Worm (Caenorhabditis elegans): ENCODE data around the gene fbxa-37.

fbxa-37 gene

ce11 chrIII:1303414-1303813 is 18.6 kb downstream of the fbxa-37 start, which contains the start of gene fbxa-75:
Gene fbxa-75 (plus strand): TSS chrIII:1303714.
- no peak for TF ChIP-seq ceh-39 (tag; optimal IDR thresholded peaks at IDR 0.05)
- no peak for TF ChIP-seq snpc-4 (tag; optimal IDR thresholded peaks at IDR 0.05)
- TF ChIP-seq unc-62 (GFP tag; optimal IDR thresholded peaks at IDR 0.05), result no peak
- no peak for TF ChIP-seq ces-1 (GFP tag; optimal IDR thresholded peaks at IDR 0.05)
- TF ChIP-seq M03D4.4 (tag; optimal IDR thresholded peaks at IDR 0.05), result no peak
- no peak for TF ChIP-seq unc-39 (tag; optimal IDR thresholded peaks at IDR 0.05)
- TF ChIP-seq lin-13 (tag; optimal IDR thresholded peaks at IDR 0.05), result no peak
- no peak for TF ChIP-seq nhr-237 (tag; optimal IDR thresholded peaks at IDR 0.05)
- no peak for TF ChIP-seq lsy-2 (tag; optimal IDR thresholded peaks at IDR 0.05)
- TF ChIP-seq tbx-8 (GFP tag; optimal IDR thresholded peaks at IDR 0.05), result no peak
- TF ChIP-seq ham-2 (GFP tag; optimal IDR thresholded peaks at IDR 0.05), result no peak
- TF ChIP-seq zip-8 (tag; optimal IDR thresholded peaks at IDR 0.05), result no peak
- TF ChIP-seq elt-3 (tag; optimal IDR thresholded peaks at IDR 0.05), result no peak
- no peak for TF ChIP-seq sem-2 (GFP tag; optimal IDR thresholded peaks at IDR 0.05)
- TF ChIP-seq mab-5 (tag; optimal IDR thresholded peaks at IDR 0.05), result no peak

DNA sequence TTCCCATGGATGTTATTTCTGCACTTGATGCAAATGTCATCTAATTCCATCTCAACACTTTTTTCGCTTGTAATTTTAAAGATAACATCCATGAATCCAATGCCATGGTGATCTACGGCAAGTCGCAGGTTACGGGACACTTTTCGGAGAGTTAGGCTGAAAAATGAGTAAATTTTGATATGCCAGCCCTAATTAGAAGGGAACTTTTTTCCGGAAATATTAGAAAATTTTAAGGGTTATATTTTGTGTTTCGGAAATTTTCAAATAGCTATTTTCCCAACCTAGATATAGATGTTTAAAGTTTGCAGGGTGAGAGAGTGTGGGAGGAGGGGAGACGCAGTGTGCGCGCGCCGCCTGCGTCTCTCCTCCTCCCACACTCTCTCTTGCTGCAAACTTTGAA is 22.5 kb downstream of the fbxa-37 start:
- TF ChIP-seq ceh-39 (tag; optimal IDR thresholded peaks at IDR 0.05) (no peak), bed-3 (GFP tag; optimal IDR thresholded peaks at IDR 0.05) (no peak), drap-1 (GFP tag; optimal IDR thresholded peaks at IDR 0.05) (no peak)

DNA sequence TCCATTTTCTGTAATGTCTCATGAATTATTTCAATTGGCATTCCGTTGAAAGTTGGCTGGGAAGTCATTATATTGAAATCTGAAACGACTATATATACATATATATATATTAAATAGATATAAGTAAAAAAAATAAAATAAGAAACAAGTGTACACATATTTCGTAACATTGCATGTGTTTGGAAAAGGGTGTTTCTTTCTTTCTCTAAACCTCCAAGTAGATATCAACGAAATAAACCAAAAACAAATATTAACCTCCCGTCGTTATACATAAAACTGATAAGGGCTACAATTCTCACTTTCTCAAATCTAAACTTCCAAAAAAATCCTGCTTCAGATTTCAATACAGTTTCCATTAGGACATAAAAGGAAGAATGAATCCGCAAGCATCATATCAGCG is 23.4 kb downstream of the fbxa-37 start, which contains the start of gene fbxa-79:
Gene fbxa-79 (minus strand): TSS at position 86 of the 400 bp plus-strand sequence.
- no peak for TF ChIP-seq ces-1 (GFP tag; optimal IDR thresholded peaks at IDR 0.05)
- no peak for TF ChIP-seq lin-13 (tag; optimal IDR thresholded peaks at IDR 0.05)
- TF ChIP-seq ceh-83 (GFP tag; optimal IDR thresholded peaks at IDR 0.05), result no peak
- no peak for TF ChIP-seq elt-3 (tag; optimal IDR thresholded peaks at IDR 0.05)
- no peak for TF ChIP-seq drap-1 (GFP tag; optimal IDR thresholded peaks at IDR 0.05)
- TF ChIP-seq nhr-28 (tag; optimal IDR thresholded peaks at IDR 0.05), result no peak
- TF ChIP-seq tbx-8 (GFP tag; optimal IDR thresholded peaks at IDR 0.05), result no peak
- no peak for TF ChIP-seq unc-39 (tag; optimal IDR thresholded peaks at IDR 0.05)
- TF ChIP-seq lin-32 (GFP tag; optimal IDR thresholded peaks at IDR 0.05), result no peak
- no peak for TF ChIP-seq nhr-237 (tag; optimal IDR thresholded peaks at IDR 0.05)
- TF ChIP-seq ham-2 (GFP tag; optimal IDR thresholded peaks at IDR 0.05), result no peak
- no peak for TF ChIP-seq ceh-43 (GFP tag; optimal IDR thresholded peaks at IDR 0.05)
- TF ChIP-seq cnd-1 (tag; optimal IDR thresholded peaks at IDR 0.05), result no peak
- TF ChIP-seq unc-62 (GFP tag; optimal IDR thresholded peaks at IDR 0.05), result no peak
- TF ChIP-seq mls-2 (tag; optimal IDR thresholded peaks at IDR 0.05), result no peak
- no peak for TF ChIP-seq elt-1 (tag; optimal IDR thresholded peaks at IDR 0.05; ENCODE audit: borderline replicate concordance, insufficient read depth)
- no peak for TF ChIP-seq nhr-76 (tag; optimal IDR thresholded peaks at IDR 0.05)
- no peak for TF ChIP-seq unc-120 (tag; optimal IDR thresholded peaks at IDR 0.05; ENCODE audit: poor library complexity, severe bottlenecking)
- TF ChIP-seq blmp-1 (tag; optimal IDR thresholded peaks at IDR 0.05), result no peak

- no peak for TF ChIP-seq ces-1 (GFP tag; optimal IDR thresholded peaks at IDR 0.05)
- no peak for TF ChIP-seq nhr-76 (tag; optimal IDR thresholded peaks at IDR 0.05)
Measured at ce11 chrIII:1308887-1309286, 24.1 kb downstream of the fbxa-37 start, which contains the start of gene Y82E9BL.12. Gene Y82E9BL.12 (plus strand): TSS chrIII:1309187.

- TF ChIP-seq sem-2 (GFP tag; optimal IDR thresholded peaks at IDR 0.05) (no peak), mls-2 (tag; optimal IDR thresholded peaks at IDR 0.05) (no peak), elt-1 (tag; optimal IDR thresholded peaks at IDR 0.05; ENCODE audit: borderline replicate concordance, insufficient read depth) (no peak), ces-1 (GFP tag; optimal IDR thresholded peaks at IDR 0.05) (no peak), unc-62 (GFP tag; optimal IDR thresholded peaks at IDR 0.05) (no peak), flh-1 (GFP tag; optimal IDR thresholded peaks at IDR 0.05) (no peak), ceh-83 (GFP tag; optimal IDR thresholded peaks at IDR 0.05) (no peak), mab-5 (tag; optimal IDR thresholded peaks at IDR 0.05) (no peak), elt-3 (tag; optimal IDR thresholded peaks at IDR 0.05) (no peak), zip-8 (tag; optimal IDR thresholded peaks at IDR 0.05) (no peak), snpc-4 (tag; optimal IDR thresholded peaks at IDR 0.05) (no peak)
Measured at ce11 chrIII:1311367-1311766, 26.6 kb downstream of the fbxa-37 start.

- no peak for TF ChIP-seq mls-2 (tag; optimal IDR thresholded peaks at IDR 0.05)
- no peak for TF ChIP-seq unc-120 (tag; optimal IDR thresholded peaks at IDR 0.05; ENCODE audit: poor library complexity, severe bottlenecking)
- no peak for TF ChIP-seq nhr-2 (tag; optimal IDR thresholded peaks at IDR 0.05)
- no peak for TF ChIP-seq lin-13 (tag; optimal IDR thresholded peaks at IDR 0.05)
- TF ChIP-seq nhr-12 (tag; optimal IDR thresholded peaks at IDR 0.05), result no peak
- TF ChIP-seq tbx-8 (GFP tag; optimal IDR thresholded peaks at IDR 0.05), result no peak
- TF ChIP-seq lin-32 (GFP tag; optimal IDR thresholded peaks at IDR 0.05), result no peak
- no peak for TF ChIP-seq cnd-1 (tag; optimal IDR thresholded peaks at IDR 0.05)
- no peak for TF ChIP-seq M03D4.4 (tag; optimal IDR thresholded peaks at IDR 0.05)
- TF ChIP-seq blmp-1 (tag; optimal IDR thresholded peaks at IDR 0.05), result no peak
- TF ChIP-seq lsy-2 (tag; optimal IDR thresholded peaks at IDR 0.05), result no peak
- TF ChIP-seq elt-1 (tag; optimal IDR thresholded peaks at IDR 0.05; ENCODE audit: borderline replicate concordance, insufficient read depth), result no peak
- no peak for TF ChIP-seq nhr-76 (tag; optimal IDR thresholded peaks at IDR 0.05)
- TF ChIP-seq mep-1 (tag; optimal IDR thresholded peaks at IDR 0.05), result no peak
- TF ChIP-seq bed-3 (GFP tag; optimal IDR thresholded peaks at IDR 0.05), result no peak
- TF ChIP-seq nhr-28 (tag; optimal IDR thresholded peaks at IDR 0.05), result no peak
- no peak for TF ChIP-seq zip-8 (tag; optimal IDR thresholded peaks at IDR 0.05)
Measured at ce11 chrIII:1314283-1314682, 29.5 kb downstream of the fbxa-37 start.

All from whole organism, mixed stage, embryonic.